Fruit fly (Drosophila melanogaster) whole organism, embryonic: ENCODE data around the gene CG6067.

ENCODE experiments used
- Adf1 ChIP-seq: fragments of 200-800 bp; sonication (Bioruptor generic); IDR thresholded peaks from 2 replicates; pipeline ENCODE4 v1.3.6; 2022; ENCODE audit warnings: missing biosample characterization, missing genetic modification characterization
- Bdp1 ChIP-seq: fragments of 200-800 bp; sonication (Bioruptor generic); optimal IDR thresholded peaks from 3 replicates; lab custom pipeline; 2016; ENCODE audit warnings: missing biosample characterization, missing genetic modification characterization
- Bgb ChIP-seq: fragments of 200-800 bp; sonication (Bioruptor generic); IDR thresholded peaks from 2 replicates; pipeline ENCODE4 v1.3.6; 2022; ENCODE audit warnings: missing biosample characterization, missing genetic modification characterization; ENCODE audit not compliant: partially characterized antibody
- Blimp-1 ChIP-seq: fragments of 200-800 bp; sonication (Bioruptor generic); optimal IDR thresholded peaks from 3 replicates; lab custom pipeline; 2018; ENCODE audit warnings: missing biosample characterization, missing genetic modification characterization, mild to moderate bottlenecking, moderate library complexity, missing genetic modification reagents
- CG10267 ChIP-seq: fragments of 200-800 bp; sonication (Bioruptor generic); optimal IDR thresholded peaks from 2 replicates; lab custom pipeline; 2018; ENCODE audit warnings: missing biosample characterization, mild to moderate bottlenecking, missing genetic modification characterization, moderate library complexity
- CG12769 ChIP-seq: fragments of 200-800 bp; sonication (Bioruptor generic); optimal IDR thresholded peaks from 2 replicates; lab custom pipeline; 2019; ENCODE audit warnings: missing biosample characterization, mild to moderate bottlenecking, missing genetic modification characterization, moderate library complexity
- CG13123 ChIP-seq: fragments of 200-800 bp; sonication (Bioruptor generic); optimal IDR thresholded peaks from 2 replicates; lab custom pipeline; 2016; ENCODE audit warnings: missing biosample characterization, missing genetic modification characterization
- CG15073 ChIP-seq: fragments of 200-800 bp; sonication (Bioruptor generic); optimal IDR thresholded peaks from 2 replicates; lab custom pipeline; 2016; ENCODE audit warnings: missing biosample characterization, missing genetic modification characterization
- CG1603 ChIP-seq: fragments of 200-800 bp; sonication (Bioruptor generic); optimal IDR thresholded peaks from 2 replicates; lab custom pipeline; 2019; ENCODE audit warnings: missing biosample characterization, mild to moderate bottlenecking, missing genetic modification characterization, moderate library complexity
- CG16863 ChIP-seq: fragments of 200-800 bp; sonication (Bioruptor generic); optimal IDR thresholded peaks from 3 replicates; lab custom pipeline; 2016; ENCODE audit warnings: missing biosample characterization, missing genetic modification characterization
- CG2116 ChIP-seq: fragments of 200-800 bp; sonication (Bioruptor generic); optimal IDR thresholded peaks from 3 replicates; lab custom pipeline; 2018; ENCODE audit warnings: missing biosample characterization, mild to moderate bottlenecking, missing genetic modification characterization
- CG34376 ChIP-seq: fragments of 200-800 bp; sonication (Bioruptor generic); optimal IDR thresholded peaks from 2 replicates; lab custom pipeline; 2018; ENCODE audit warnings: missing biosample characterization, mild to moderate bottlenecking, missing genetic modification characterization
- CG3838 ChIP-seq: fragments of 200-800 bp; sonication (Bioruptor generic); optimal IDR thresholded peaks from 3 replicates; lab custom pipeline; 2016; ENCODE audit warnings: missing biosample characterization, missing genetic modification characterization
- CG3847 ChIP-seq: fragments of 200-800 bp; sonication (Bioruptor generic); IDR thresholded peaks from 2 replicates; pipeline ENCODE4 v1.3.6; 2022; ENCODE audit warnings: missing biosample characterization, missing genetic modification characterization
- CG4282 ChIP-seq: fragments of 200-800 bp; sonication (Bioruptor generic); optimal IDR thresholded peaks from 2 replicates; lab custom pipeline; 2016; ENCODE audit warnings: missing biosample characterization, missing genetic modification characterization
- CG4424 ChIP-seq: fragments of 200-800 bp; sonication (Bioruptor generic); optimal IDR thresholded peaks from 3 replicates; lab custom pipeline; 2016; ENCODE audit warnings: missing biosample characterization, missing genetic modification characterization
- CG4707 ChIP-seq: fragments of 200-800 bp; sonication (Bioruptor generic); optimal IDR thresholded peaks from 2 replicates; lab custom pipeline; 2018; ENCODE audit warnings: missing biosample characterization, mild to moderate bottlenecking, missing genetic modification characterization, moderate library complexity
- CG6854 ChIP-seq: fragments of 200-800 bp; sonication (Bioruptor generic); optimal IDR thresholded peaks from 3 replicates; lab custom pipeline; 2017; ENCODE audit warnings: missing biosample characterization, mild to moderate bottlenecking, missing genetic modification characterization
- CG7271 ChIP-seq: fragments of 200-800 bp; sonication (Bioruptor generic); optimal IDR thresholded peaks from 2 replicates; lab custom pipeline; 2018; ENCODE audit warnings: missing biosample characterization, mild to moderate bottlenecking, missing genetic modification characterization, moderate library complexity
- CG8089 ChIP-seq: fragments of 200-800 bp; sonication (Bioruptor generic); optimal IDR thresholded peaks from 3 replicates; lab custom pipeline; 2016; ENCODE audit warnings: missing biosample characterization, missing genetic modification characterization
- CG8290 ChIP-seq, 3 experiments: fragments of 200-800 bp; sonication (Bioruptor generic); optimal IDR thresholded peaks; 2 replicates each; lab custom pipeline; 2016 to 2019; ENCODE audit warnings: missing biosample characterization in 3 of 3, missing genetic modification characterization in 3 of 3, mild to moderate bottlenecking in 2 of 3, moderate library complexity in 1 of 3
- CTCF ChIP-seq: fragments of 200-800 bp; sonication (Bioruptor generic); optimal IDR thresholded peaks from 2 replicates; lab custom pipeline; 2017; ENCODE audit warnings: missing biosample characterization, mild to moderate bottlenecking, missing genetic modification characterization, moderate library complexity
- Camta ChIP-seq: fragments of 200-800 bp; sonication (Bioruptor generic); optimal IDR thresholded peaks from 2 replicates; lab custom pipeline; 2016; ENCODE audit warnings: missing biosample characterization, missing genetic modification characterization
- CrebB ChIP-seq: fragments of 200-800 bp; sonication (Bioruptor generic); optimal IDR thresholded peaks from 3 replicates; lab custom pipeline; 2018; ENCODE audit warnings: missing biosample characterization, mild to moderate bottlenecking, missing genetic modification characterization
- E2f2 ChIP-seq: fragments of 200-800 bp; sonication (Bioruptor generic); IDR thresholded peaks from 2 replicates; pipeline ENCODE4 v1.3.6; 2022; ENCODE audit warnings: missing biosample characterization, missing genetic modification characterization
- Fer1 ChIP-seq: fragments of 200-800 bp; sonication (Bioruptor generic); optimal IDR thresholded peaks from 2 replicates; lab custom pipeline; 2017; ENCODE audit warnings: missing biosample characterization, mild to moderate bottlenecking, missing genetic modification characterization
- HLH4C ChIP-seq: fragments of 200-800 bp; sonication (Bioruptor generic); IDR thresholded peaks from 3 replicates; pipeline ENCODE4 v1.3.6; 2022; ENCODE audit warnings: missing biosample characterization, missing genetic modification characterization; ENCODE audit not compliant: partially characterized antibody
- Hmr ChIP-seq: fragments of 200-800 bp; sonication (Bioruptor generic); optimal IDR thresholded peaks from 3 replicates; lab custom pipeline; 2017; ENCODE audit warnings: mild to moderate bottlenecking, missing biosample characterization, missing genetic modification reagents, missing genetic modification characterization
- Hr78 ChIP-seq, 2 experiments: fragments of 200-800 bp in 1 of 2; fragments of >200 bp in 1 of 2; sonication (Bioruptor generic) in 1 of 2; optimal IDR thresholded peaks; 2 replicates each; lab custom pipeline; 2017 to 2019; ENCODE audit warnings: missing biosample characterization in 2 of 2, missing genetic modification characterization in 2 of 2, mild to moderate bottlenecking in 1 of 2, moderate library complexity in 1 of 2
- MBD-R2 ChIP-seq: fragments of 200-800 bp; sonication (Bioruptor generic); IDR thresholded peaks from 2 replicates; pipeline ENCODE4 v1.3.6; 2022; ENCODE audit warnings: missing biosample characterization, missing genetic modification characterization
- Med ChIP-seq: fragments of 200-800 bp; sonication (Bioruptor generic); peaks from one replicate; lab custom pipeline; 2016; ENCODE audit warnings: missing biosample characterization, missing genetic modification characterization, mild to moderate bottlenecking, inconsistent platforms, moderate library complexity
- Poxn ChIP-seq: fragments of 200-800 bp; sonication (Bioruptor generic); IDR thresholded peaks from 2 replicates; pipeline ENCODE4 v1.3.6; 2022; ENCODE audit warnings: missing biosample characterization, missing genetic modification characterization
- Sin3A ChIP-seq: fragments of >200 bp; optimal IDR thresholded peaks from 2 replicates; lab custom pipeline; 2018
- Stat92E ChIP-seq, 3 experiments: fragments of >200 bp in 2 of 3; fragments of 200-800 bp in 1 of 3; sonication (Bioruptor generic) in 1 of 3; optimal IDR thresholded peaks; 2 replicates each; lab custom pipeline; 2017 to 2019; ENCODE audit warnings: missing biosample characterization in 3 of 3, missing genetic modification characterization in 3 of 3, mild to moderate bottlenecking in 1 of 3, moderate library complexity in 1 of 3
- Trl ChIP-seq, 3 experiments: fragments of >200 bp in 2 of 3; fragments of 200-800 bp in 1 of 3; sonication (Bioruptor generic) in 1 of 3; optimal IDR thresholded peaks; 2 replicates in 1 of 3; 3 replicates in 2 of 3; lab custom pipeline; 2016 to 2017; ENCODE audit warnings: missing biosample characterization in 1 of 3, missing genetic modification characterization in 1 of 3
- amos ChIP-seq: fragments of 200-800 bp; sonication (Bioruptor generic); IDR thresholded peaks from 2 replicates; pipeline ENCODE4 v1.3.6; 2022; ENCODE audit warnings: missing biosample characterization, missing genetic modification characterization; ENCODE audit not compliant: partially characterized antibody
- crp ChIP-seq, 2 experiments: fragments of 200-800 bp; sonication (Bioruptor generic); optimal IDR thresholded peaks; 2 replicates in 1 of 2; 3 replicates in 1 of 2; lab custom pipeline; 2017; ENCODE audit warnings: missing biosample characterization in 2 of 2, missing genetic modification characterization in 2 of 2, mild to moderate bottlenecking in 1 of 2, moderate library complexity in 1 of 2
- ewg ChIP-seq: fragments of 200-800 bp; sonication (Bioruptor generic); optimal IDR thresholded peaks from 3 replicates; lab custom pipeline; 2017; ENCODE audit warnings: mild to moderate bottlenecking, missing biosample characterization, missing genetic modification reagents, missing genetic modification characterization
- fu2 ChIP-seq: fragments of 200-800 bp; sonication (Bioruptor generic); optimal IDR thresholded peaks from 2 replicates; lab custom pipeline; 2016; ENCODE audit warnings: missing biosample characterization, missing genetic modification characterization
- gce ChIP-seq: fragments of 200-800 bp; sonication (Bioruptor generic); IDR thresholded peaks from 3 replicates; pipeline ENCODE4 v1.3.6; 2022; ENCODE audit warnings: missing biosample characterization, missing genetic modification characterization
- lab ChIP-seq: fragments of 200-800 bp; sonication (Bioruptor generic); optimal IDR thresholded peaks from 3 replicates; lab custom pipeline; 2017; ENCODE audit warnings: missing biosample characterization, missing genetic modification characterization, mild to moderate bottlenecking, moderate library complexity, missing genetic modification reagents
- nau ChIP-seq: fragments of 200-800 bp; sonication (Bioruptor generic); optimal IDR thresholded peaks from 3 replicates; lab custom pipeline; 2017; ENCODE audit warnings: missing biosample characterization, mild to moderate bottlenecking, missing genetic modification characterization, missing genetic modification reagents
- pan ChIP-seq, 4 experiments: fragments of >200 bp in 3 of 4; fragments of 200-800 bp in 1 of 4; sonication (Bioruptor generic) in 1 of 4; optimal IDR thresholded peaks in 3 of 4; IDR thresholded peaks in 1 of 4; 2 replicates each; pipeline versions ENCODE4 v1.3.6 to Lab custom; 2017 to 2022; ENCODE audit warnings: missing biosample characterization in 2 of 4, missing genetic modification characterization in 2 of 4, mixed read lengths in 1 of 4
- pho ChIP-seq: fragments of 200-800 bp; sonication (Bioruptor generic); optimal IDR thresholded peaks from 2 replicates; lab custom pipeline; 2016; ENCODE audit warnings: missing biosample characterization, missing genetic modification characterization
- pita ChIP-seq: fragments of 200-800 bp; sonication (Bioruptor generic); optimal IDR thresholded peaks from 2 replicates; lab custom pipeline; 2017; ENCODE audit warnings: missing biosample characterization, mild to moderate bottlenecking, missing genetic modification characterization
- tin ChIP-seq: fragments of 200-800 bp; sonication (Bioruptor generic); optimal IDR thresholded peaks from 3 replicates; lab custom pipeline; 2016; ENCODE audit warnings: missing biosample characterization, missing genetic modification characterization
- z ChIP-seq: fragments of 200-800 bp; sonication (Bioruptor generic); IDR thresholded peaks from 3 replicates; pipeline ENCODE4 v1.3.6; 2022; ENCODE audit warnings: missing biosample characterization, missing genetic modification characterization

Gene CG6067

DNA sequence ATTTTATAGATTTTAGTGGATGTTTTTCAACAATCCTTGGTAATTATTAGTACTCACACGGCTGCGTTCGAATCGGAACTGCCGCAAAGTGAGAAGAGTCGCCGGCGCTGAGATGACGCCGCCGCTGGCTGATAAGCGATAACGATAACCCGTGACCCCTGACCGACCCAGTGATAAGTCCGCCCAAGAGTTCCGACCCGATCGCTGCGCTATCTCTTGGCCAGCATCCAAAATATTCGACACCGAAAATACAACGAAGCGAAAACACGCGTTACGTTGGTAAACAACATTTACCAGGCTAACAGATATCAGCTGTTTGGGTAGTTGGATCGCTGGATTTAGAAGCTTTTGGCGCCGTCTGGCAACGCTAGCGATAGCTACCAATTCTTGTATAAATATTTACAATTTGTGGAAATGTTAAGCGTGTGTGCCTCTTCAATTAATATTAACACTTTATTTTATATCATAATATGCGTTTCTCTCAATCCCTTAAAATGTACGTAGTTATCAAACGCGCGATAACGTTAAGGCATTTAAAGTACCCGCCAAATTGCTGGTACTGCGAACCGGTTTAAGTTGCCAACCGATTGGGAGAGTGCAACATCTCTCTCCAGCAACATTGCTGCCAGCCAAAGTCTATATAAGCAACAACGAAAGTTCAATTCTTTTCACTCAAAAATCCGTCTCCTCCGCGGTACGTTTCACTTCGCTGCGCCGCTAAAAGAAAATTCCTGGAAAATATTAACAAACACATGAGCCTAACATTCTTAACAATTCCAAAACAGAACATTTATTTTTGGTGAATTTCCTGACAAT, 38.7 kb upstream of the CG6067 start, which contains the start of the genes Shmt and CG3726 (continued):
- TF ChIP-seq CG7271 (tag; lab: Kevin White, UChicago) (no peak), CG10267 (no peak), CG3838 (no peak), Bgb (GFP tag; lab: Robert Waterston, UW) (peak; percentile 34; the same call in 1 of the 2 replicates), Camta (GFP tag; lab: Kevin White, UChicago) (no peak), CG2116 (GFP tag; lab: Kevin White, UChicago) (peak; percentile 43), CG1603 (tag; lab: Kevin White, UChicago) (peak; percentile 0), gce (0 out of 3 replicates have a peak, but pooled peaks have one; percentile 9), Adf1 (GFP tag; lab: Robert Waterston, UW) (no peak), CG4282 (no peak), Sin3A (lab: Kevin White, UChicago) (peak; percentile 4), CG34376 (GFP tag; lab: Kevin White, UChicago) (peak; percentile 5), lab (GFP tag; lab: Kevin White, UChicago) (peak; percentile 42), CG8089 (GFP tag; lab: Kevin White, UChicago) (no peak), nau (no peak), CG4707 (GFP tag; lab: Kevin White, UChicago) (no peak), CG8290 (GFP tag; optimal IDR thresholded peaks at IDR 0.05; lab: Kevin White, UChicago) (no peak), CG8290 (tag; optimal IDR thresholded peaks at IDR 0.05; lab: Kevin White, UChicago) (peak in 1 of 2 experiments; percentile 40), CG6854 (GFP tag; lab: Kevin White, UChicago) (peak; percentile 21), Stat92E (GFP tag; optimal IDR thresholded peaks at IDR 0.05; lab: Kevin White, UChicago) (peak in 1 of 3 experiments; percentile 36), CG15073 (GFP tag; lab: Kevin White, UChicago) (no peak), pita (GFP tag; lab: Kevin White, UChicago) (peak; percentile 16), pho (GFP tag; lab: Kevin White, UChicago) (no peak), CG13123 (no peak), Blimp-1 (GFP tag; lab: Kevin White, UChicago) (no peak), amos (GFP tag; lab: Robert Waterston, UW) (peak; percentile 37; the same call in 1 of the 2 replicates), Trl (optimal IDR thresholded peaks at IDR 0.05; lab: Kevin White, UChicago) (peak; percentile 29 to 30), Trl (GFP tag; optimal IDR thresholded peaks at IDR 0.05; lab: Kevin White, UChicago) (no peak), CG3847 (peak; percentile 41; the same call in 1 of the 2 replicates), HLH4C (GFP tag; lab: Robert Waterston, UW) (no peak), z (GFP tag; lab: Robert Waterston, UW) (peak; percentile 68; the same call in 1 of the 3 replicates), Fer1 (GFP tag; lab: Kevin White, UChicago) (peak; percentile 42), Poxn (GFP tag; lab: Robert Waterston, UW) (no peak), fu2 (GFP tag; lab: Kevin White, UChicago) (no peak), ewg (GFP tag; lab: Kevin White, UChicago) (no peak), E2f2 (GFP tag; lab: Robert Waterston, UW) (peak; percentile 84), Hmr (GFP tag; lab: Kevin White, UChicago) (peak; percentile 24), crp (GFP tag; optimal IDR thresholded peaks at IDR 0.05; lab: Kevin White, UChicago) (peak; percentile 5 to 90), CrebB (tag; lab: Kevin White, UChicago) (peak; percentile 24), pan (optimal IDR thresholded peaks at IDR 0.05; lab: Kevin White, UChicago) (no peak), pan (GFP tag; optimal IDR thresholded peaks at IDR 0.05 in 1 of 2, IDR thresholded peaks at IDR 0.05 in 1 of 2) (no peak), Hr78 (GFP tag; optimal IDR thresholded peaks at IDR 0.05; lab: Kevin White, UChicago) (peak in 1 of 2 experiments; percentile 98), CG16863 (GFP tag; lab: Kevin White, UChicago) (no peak), CG4424 (GFP tag; lab: Kevin White, UChicago) (no peak), Med (GFP tag; lab: Kevin White, UChicago) (peak; percentile 73), MBD-R2 (GFP tag; lab: Robert Waterston, UW) (peak; percentile 22), tin (GFP tag; lab: Kevin White, UChicago) (no peak), CTCF (GFP tag; lab: Kevin White, UChicago) (peak; percentile 58), CG12769 (tag; lab: Kevin White, UChicago) (peak; percentile 49), Bdp1 (no peak)
